Fruit fly (Drosophila melanogaster): ENCODE data around the gene frj.

Gene frj

DNA sequence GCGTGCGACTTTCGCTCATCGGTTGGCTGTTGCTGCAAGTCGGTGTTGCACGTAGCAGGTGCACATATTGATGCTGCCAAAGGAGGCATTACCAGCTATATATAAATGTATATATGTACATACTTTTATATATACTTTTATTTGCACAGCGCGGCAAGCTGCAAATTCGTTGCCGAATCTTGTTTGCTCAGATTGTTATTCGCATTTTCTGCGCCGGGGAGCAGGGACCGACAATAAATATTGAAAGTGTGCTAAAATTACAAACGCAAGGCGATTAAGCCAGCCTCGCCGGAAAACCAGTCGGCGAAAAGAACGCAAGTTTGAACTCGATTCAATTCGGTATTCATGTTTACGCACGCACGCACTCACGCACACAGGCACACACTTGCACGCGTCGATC, 8.9 kb downstream of the frj start:
- TF ChIP-seq CG15710 (tag; optimal IDR thresholded peaks at IDR 0.05) (no peak), CG9948 (tag; optimal IDR thresholded peaks at IDR 0.05) (no peak), CG12605 (GFP tag; IDR thresholded peaks at IDR 0.05) (no peak), Pif1B (GFP tag; optimal IDR thresholded peaks at IDR 0.05) (no peak), Pif1A (GFP tag; optimal IDR thresholded peaks at IDR 0.05) (no peak), CG17806 (tag; optimal IDR thresholded peaks at IDR 0.05) (no peak)

dm6 chr2L:6465497-6465896, 9.6 kb downstream of the frj start, which contains the start of gene Rchy1:
Gene Rchy1 (minus strand): TSS chr2L:6465669.
- peak; percentile 16 for TF ChIP-seq Pif1B (GFP tag; optimal IDR thresholded peaks at IDR 0.05)
- TF ChIP-seq D1 (tag; optimal IDR thresholded peaks at IDR 0.05), result no peak
- no peak for TF ChIP-seq CG17806 (tag; optimal IDR thresholded peaks at IDR 0.05)
- TF ChIP-seq CG4496 (GFP tag; IDR thresholded peaks at IDR 0.05), result peak; percentile 15; the same call in 1 of the 3 replicates
- peak; percentile 93 for TF ChIP-seq CG12605 (GFP tag; IDR thresholded peaks at IDR 0.05)
- no peak for TF ChIP-seq CG15710 (tag; optimal IDR thresholded peaks at IDR 0.05)
- TF ChIP-seq fd96Ca (GFP tag; IDR thresholded peaks at IDR 0.05), result no peak
- no peak for TF ChIP-seq CG9948 (tag; optimal IDR thresholded peaks at IDR 0.05)
- no peak for TF ChIP-seq CG34367 (tag; optimal IDR thresholded peaks at IDR 0.05)
- TF ChIP-seq Snoo (tag; optimal IDR thresholded peaks at IDR 0.05), result peak; percentile 1
- TF ChIP-seq EcR (GFP tag; optimal IDR thresholded peaks at IDR 0.05), result no peak
- no peak for TF ChIP-seq CG14655 (GFP tag; optimal IDR thresholded peaks at IDR 0.05)
- TF ChIP-seq rn (GFP tag; IDR thresholded peaks at IDR 0.05), result no peak
- TF ChIP-seq Ets98B (GFP tag; IDR thresholded peaks at IDR 0.05), result peak; percentile 44; the same call in 1 of the 2 replicates
- TF ChIP-seq CG13204 (GFP tag; optimal IDR thresholded peaks at IDR 0.05), result no peak
- TF ChIP-seq CG8301 (tag; optimal IDR thresholded peaks at IDR 0.05), result no peak
- TF ChIP-seq CG10348 (GFP tag; IDR thresholded peaks at IDR 0.05), result no peak
- peak; percentile 15 for TF ChIP-seq Pif1A (GFP tag; optimal IDR thresholded peaks at IDR 0.05)
- TF ChIP-seq CG32121 (GFP tag; IDR thresholded peaks at IDR 0.05), result 0 out of 2 replicates have a peak, but pooled peaks have one; percentile 18
- TF ChIP-seq CG8159 (tag; optimal IDR thresholded peaks at IDR 0.05), result no peak
- TF ChIP-seq gl (tag; optimal IDR thresholded peaks at IDR 0.05), result peak; percentile 20

- TF ChIP-seq CG15710 (tag; optimal IDR thresholded peaks at IDR 0.05) (no peak), CG8301 (tag; optimal IDR thresholded peaks at IDR 0.05) (no peak), CG10348 (GFP tag; IDR thresholded peaks at IDR 0.05) (no peak), CG13204 (GFP tag; optimal IDR thresholded peaks at IDR 0.05) (no peak)
Observed at dm6 chr2L:6467509-6467908, 11.7 kb downstream of the frj start, which contains the start of gene HemK1. Gene HemK1 (minus strand): TSS chr2L:6467698.

- TF ChIP-seq CG12605 (GFP tag; IDR thresholded peaks at IDR 0.05) (no peak), Snoo (tag; optimal IDR thresholded peaks at IDR 0.05) (no peak), CG8301 (tag; optimal IDR thresholded peaks at IDR 0.05) (no peak), Pif1B (GFP tag; optimal IDR thresholded peaks at IDR 0.05) (no peak), gl (tag; optimal IDR thresholded peaks at IDR 0.05) (no peak), EcR (GFP tag; optimal IDR thresholded peaks at IDR 0.05) (peak; percentile 75)
Observed at dm6 chr2L:6470100-6470644, 14.3 kb downstream of the frj start.

DNA sequence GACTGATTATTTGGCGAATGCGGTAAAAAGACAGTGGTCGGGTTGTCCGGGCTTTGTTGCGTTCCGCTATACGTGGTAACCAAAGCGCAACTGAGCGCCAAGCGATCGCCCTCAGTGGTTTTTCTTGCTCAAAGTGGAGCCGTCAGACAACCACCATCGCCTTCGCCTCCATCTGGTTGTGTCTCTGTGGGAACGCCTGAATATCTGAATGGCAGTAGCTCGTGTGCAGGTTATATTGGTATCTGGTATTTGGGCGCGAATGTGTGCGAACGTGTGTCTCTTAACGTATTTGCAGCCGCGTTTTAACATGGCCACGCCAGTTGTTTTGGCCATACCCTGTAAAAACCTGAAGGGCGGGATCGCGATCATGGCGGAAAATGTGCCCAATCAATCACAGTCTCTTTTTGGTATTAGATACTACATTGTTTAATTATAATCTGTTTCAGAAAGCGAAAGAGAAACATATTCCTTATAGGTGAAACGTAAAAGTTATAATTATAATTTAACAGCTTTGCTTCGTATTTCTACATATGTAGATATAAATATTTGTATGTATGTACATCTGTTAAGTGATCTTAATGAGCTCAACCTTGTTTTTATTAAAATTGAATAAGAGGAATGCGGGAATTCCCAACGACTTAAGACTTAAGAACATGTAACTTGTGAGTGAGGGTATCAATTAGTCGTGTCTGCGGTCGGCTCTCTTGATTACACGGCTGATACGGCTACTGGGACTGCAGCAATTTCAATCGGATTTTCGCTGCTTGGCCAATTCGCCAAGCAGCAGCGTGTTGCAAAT, 16.3 kb downstream of the frj start:
- no peak for TF ChIP-seq fd96Ca (GFP tag; IDR thresholded peaks at IDR 0.05)
- no peak for TF ChIP-seq CG10348 (GFP tag; IDR thresholded peaks at IDR 0.05)
- peak; percentile 49 for TF ChIP-seq CG9948 (tag; optimal IDR thresholded peaks at IDR 0.05)
- TF ChIP-seq CG34367 (tag; optimal IDR thresholded peaks at IDR 0.05), result peak; percentile 31
- peak; percentile 62 for TF ChIP-seq CG14655 (GFP tag; optimal IDR thresholded peaks at IDR 0.05)
- TF ChIP-seq rn (GFP tag; IDR thresholded peaks at IDR 0.05), result no peak
- TF ChIP-seq CG12605 (GFP tag; IDR thresholded peaks at IDR 0.05), result no peak
- TF ChIP-seq gl (tag; optimal IDR thresholded peaks at IDR 0.05), result no peak
- peak; percentile 44; the same call in 1 of the 3 replicates for TF ChIP-seq CG4496 (GFP tag; IDR thresholded peaks at IDR 0.05)
- peak; percentile 8; the same call in 1 of the 2 replicates for TF ChIP-seq Ets98B (GFP tag; IDR thresholded peaks at IDR 0.05)
- peak; percentile 46 for TF ChIP-seq Pif1A (GFP tag; optimal IDR thresholded peaks at IDR 0.05)
- TF ChIP-seq D1 (tag; optimal IDR thresholded peaks at IDR 0.05), result peak; percentile 21
- peak; percentile 69 for TF ChIP-seq CG8159 (tag; optimal IDR thresholded peaks at IDR 0.05)
- peak; percentile 31 for TF ChIP-seq Pif1B (GFP tag; optimal IDR thresholded peaks at IDR 0.05)
- TF ChIP-seq CG8301 (tag; optimal IDR thresholded peaks at IDR 0.05), result peak; percentile 68
- peak; percentile 36 for TF ChIP-seq Snoo (tag; optimal IDR thresholded peaks at IDR 0.05)
- no peak for TF ChIP-seq CG32121 (GFP tag; IDR thresholded peaks at IDR 0.05)
- TF ChIP-seq CG15710 (tag; optimal IDR thresholded peaks at IDR 0.05), result peak; percentile 60
- peak; percentile 9 for TF ChIP-seq EcR (GFP tag; optimal IDR thresholded peaks at IDR 0.05)
- TF ChIP-seq CG13204 (GFP tag; optimal IDR thresholded peaks at IDR 0.05), result no peak
- peak; percentile 48 for TF ChIP-seq CG17806 (tag; optimal IDR thresholded peaks at IDR 0.05)

Data from whole organism, pupa.